Fruit fly (Drosophila melanogaster): Measurements from ENCODE around the gene tey.

Gene tey

DNA sequence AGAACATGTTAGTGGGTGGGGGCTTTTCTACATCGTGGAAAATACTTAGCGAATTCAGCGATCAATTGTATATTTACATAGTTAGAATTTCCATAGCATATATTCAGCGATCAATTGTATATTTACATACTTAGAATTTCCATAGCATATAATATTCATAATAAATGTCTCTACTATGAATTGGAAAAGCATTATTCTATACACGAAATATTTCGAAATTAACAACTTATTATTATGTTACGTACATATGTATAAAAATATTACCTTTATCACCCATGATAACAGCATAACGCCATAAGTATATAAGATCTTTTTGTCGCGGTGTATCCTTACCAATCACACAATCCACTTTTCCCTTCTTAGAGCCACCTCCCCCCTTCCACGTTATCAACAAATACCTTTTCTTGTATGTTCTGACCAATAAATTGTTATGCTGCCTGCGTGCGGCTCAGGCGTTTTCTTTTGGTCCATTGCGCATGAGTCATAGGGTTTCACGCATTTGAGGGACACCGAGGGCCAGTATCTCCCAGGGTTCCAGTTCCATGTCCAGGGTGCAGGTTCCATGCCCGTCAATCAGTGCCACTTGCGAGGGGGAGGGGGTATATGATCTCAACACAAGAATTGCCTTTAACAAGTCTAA is 27.0 kb downstream of the tey start (continued):
- TF ChIP-seq Trl (optimal IDR thresholded peaks at IDR 0.05) (no peak), Trl (GFP tag; optimal IDR thresholded peaks at IDR 0.05) (no peak), CG7745 (tag; optimal IDR thresholded peaks at IDR 0.05) (no peak), zen2 (GFP tag; IDR thresholded peaks at IDR 0.05; ENCODE audit: partially characterized antibody) (no peak), Ptx1 (GFP tag; IDR thresholded peaks at IDR 0.05) (no peak), CoRest (tag; optimal IDR thresholded peaks at IDR 0.05) (peak; percentile 77), CG2202 (tag; optimal IDR thresholded peaks at IDR 0.05) (peak; percentile 74), CG10267 (tag; optimal IDR thresholded peaks at IDR 0.05) (peak; percentile 83), CG10959 (GFP tag; IDR thresholded peaks at IDR 0.05) (no peak), CG4617 (GFP tag; optimal IDR thresholded peaks at IDR 0.05; ENCODE audit: borderline replicate concordance) (no peak), Gug (GFP tag; IDR thresholded peaks at IDR 0.05) (no peak), p53 (GFP tag; optimal IDR thresholded peaks at IDR 0.05) (no peak), CG15073 (GFP tag; optimal IDR thresholded peaks at IDR 0.05) (peak; percentile 0), tna (GFP tag; IDR thresholded peaks at IDR 0.05; ENCODE audit: partially characterized antibody) (no peak), CG6683 (GFP tag; optimal IDR thresholded peaks at IDR 0.05) (no peak), MTF-1 (GFP tag; optimal IDR thresholded peaks at IDR 0.05; ENCODE audit: borderline replicate concordance) (no peak), Opbp (GFP tag; IDR thresholded peaks at IDR 0.05; ENCODE audit: partially characterized antibody) (no peak), CG18011 (GFP tag; optimal IDR thresholded peaks at IDR 0.05) (no peak), CG10462 (GFP tag; optimal IDR thresholded peaks at IDR 0.05) (no peak), CTCF (GFP tag; optimal IDR thresholded peaks at IDR 0.05) (no peak), pnt (GFP tag; optimal IDR thresholded peaks at IDR 0.05) (no peak), HLHmδ (GFP tag; optimal IDR thresholded peaks at IDR 0.05) (no peak), CG18619 (GFP tag; optimal IDR thresholded peaks at IDR 0.05) (peak; percentile 41), trh (GFP tag; optimal IDR thresholded peaks at IDR 0.05) (no peak), ranshi (GFP tag; IDR thresholded peaks at IDR 0.05) (no peak), vfl (GFP tag; optimal IDR thresholded peaks at IDR 0.05) (no peak), insv (GFP tag; optimal IDR thresholded peaks at IDR 0.05) (peak in 1 of 2 experiments; percentile 31), nmo (GFP tag; optimal IDR thresholded peaks at IDR 0.05) (peak; percentile 85), maf-S (GFP tag; optimal IDR thresholded peaks at IDR 0.05) (no peak), Atf-2 (GFP tag; optimal IDR thresholded peaks at IDR 0.05) (no peak), Lim3 (GFP tag; IDR thresholded peaks at IDR 0.05) (no peak), ssp (GFP tag; IDR thresholded peaks at IDR 0.05) (no peak), CG12104 (GFP tag; optimal IDR thresholded peaks at IDR 0.05) (peak; percentile 6), CG7372 (GFP tag; IDR thresholded peaks at IDR 0.05) (no peak), gsb-n (tag; optimal IDR thresholded peaks at IDR 0.05) (peak; percentile 68), CHES-1-like (GFP tag; optimal IDR thresholded peaks at IDR 0.05) (no peak), CG11456 (GFP tag; IDR thresholded peaks at IDR 0.05) (no peak), grau (tag; optimal IDR thresholded peaks at IDR 0.05) (peak; percentile 69), wor (GFP tag; IDR thresholded peaks at IDR 0.05) (no peak), H15 (GFP tag; IDR thresholded peaks at IDR 0.05) (no peak), jing (GFP tag; optimal IDR thresholded peaks at IDR 0.05) (peak; percentile 10), kah (GFP tag; optimal IDR thresholded peaks at IDR 0.05) (no peak), Rx (GFP tag; IDR thresholded peaks at IDR 0.05) (no peak), Mad (GFP tag; optimal IDR thresholded peaks at IDR 0.05) (no peak), pzg (GFP tag; optimal IDR thresholded peaks at IDR 0.05) (no peak), kay (GFP tag; optimal IDR thresholded peaks at IDR 0.05) (peak; percentile 34), CG8359 (GFP tag; optimal IDR thresholded peaks at IDR 0.05; ENCODE audit: borderline replicate concordance) (peak; percentile 13), hb (GFP tag; IDR thresholded peaks at IDR 0.05; ENCODE audit: partially characterized antibody) (no peak), amos (GFP tag; IDR thresholded peaks at IDR 0.05; ENCODE audit: partially characterized antibody) (no peak), pfk (GFP tag; optimal IDR thresholded peaks at IDR 0.05) (no peak), CG14965 (GFP tag; optimal IDR thresholded peaks at IDR 0.05; ENCODE audit: borderline replicate concordance) (no peak)
